Fruit fly (Drosophila melanogaster): ENCODE measurements around the gene Pgk.

Pgk gene

dm6 chr2L:2750337-2751084 is 2.4 kb downstream of the Pgk start (continued):
- peak; percentile 6 for TF ChIP-seq CG10669 (GFP tag; optimal IDR thresholded peaks at IDR 0.05)
- TF ChIP-seq Hr4 (GFP tag; optimal IDR thresholded peaks at IDR 0.05) = peak; percentile 56
- peak; percentile 35 for TF ChIP-seq CG1621 (tag; optimal IDR thresholded peaks at IDR 0.05)
- TF ChIP-seq Ets96B (tag; optimal IDR thresholded peaks at IDR 0.05) = peak; percentile 33
- TF ChIP-seq CG16779 (tag; optimal IDR thresholded peaks at IDR 0.05) = peak; percentile 58
- TF ChIP-seq CG6808 (GFP tag; optimal IDR thresholded peaks at IDR 0.05) = no peak
- peak; percentile 70 for TF ChIP-seq CG3919 (GFP tag; optimal IDR thresholded peaks at IDR 0.05)
- no peak for TF ChIP-seq CG7368 (GFP tag; optimal IDR thresholded peaks at IDR 0.05)
- TF ChIP-seq Eip93F (GFP tag; optimal IDR thresholded peaks at IDR 0.05) = no peak

DNA sequence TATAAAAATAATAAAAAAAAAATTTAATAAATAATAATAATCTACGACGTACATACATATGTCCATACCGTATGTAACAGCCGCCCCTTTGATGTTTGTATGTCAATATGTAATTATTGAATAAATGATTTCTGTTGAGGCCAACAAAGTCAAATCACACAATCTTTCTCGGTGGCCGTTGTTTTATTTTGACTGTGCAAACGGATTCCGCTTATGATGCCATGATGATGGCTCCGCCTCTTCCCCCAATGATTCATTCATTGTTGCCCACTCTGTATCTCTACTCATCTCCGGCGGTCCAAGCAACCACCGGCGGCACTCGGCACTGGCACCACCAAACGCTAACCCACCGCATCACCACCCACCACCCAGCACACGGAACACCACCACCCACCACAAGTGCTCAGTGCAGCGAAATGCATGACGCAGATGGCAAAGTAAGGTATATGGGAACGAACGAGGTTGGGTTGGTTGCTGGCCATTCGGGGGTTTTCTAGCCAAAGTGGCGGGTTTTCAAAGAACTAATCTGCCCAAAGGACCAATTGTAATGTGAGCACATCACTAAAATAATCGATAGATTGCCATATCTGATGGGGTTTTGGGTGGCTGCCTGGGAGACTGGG is 3.6 kb downstream of the Pgk start:
- no peak for TF ChIP-seq net (GFP tag; optimal IDR thresholded peaks at IDR 0.05)
- TF ChIP-seq esn (GFP tag; optimal IDR thresholded peaks at IDR 0.05) = no peak
- TF ChIP-seq CG7368 (GFP tag; optimal IDR thresholded peaks at IDR 0.05) = peak; percentile 52
- peak; percentile 5 for TF ChIP-seq Sox14 (GFP tag; optimal IDR thresholded peaks at IDR 0.05)
- TF ChIP-seq eg (GFP tag; IDR thresholded peaks at IDR 0.05) = no peak
- TF ChIP-seq CG32006 (GFP tag; optimal IDR thresholded peaks at IDR 0.05) = peak; percentile 45
- TF ChIP-seq CG8319 (GFP tag; optimal IDR thresholded peaks at IDR 0.05) = no peak
- no peak for TF ChIP-seq Lpt (GFP tag; optimal IDR thresholded peaks at IDR 0.05)
- peak; percentile 51 for TF ChIP-seq Eip78C (GFP tag)
- no peak for TF ChIP-seq CG10631 (GFP tag; optimal IDR thresholded peaks at IDR 0.05)
- peak; percentile 0 for TF ChIP-seq CG16779 (tag; optimal IDR thresholded peaks at IDR 0.05)
- peak; percentile 31 for TF ChIP-seq CG3919 (GFP tag; optimal IDR thresholded peaks at IDR 0.05)
- TF ChIP-seq fkh (GFP tag; optimal IDR thresholded peaks at IDR 0.05) = peak; percentile 62
- peak; percentile 82 for TF ChIP-seq svp (GFP tag)
- peak; percentile 0 for TF ChIP-seq CG1621 (tag; optimal IDR thresholded peaks at IDR 0.05)
- TF ChIP-seq lz (GFP tag; optimal IDR thresholded peaks at IDR 0.05) = peak; percentile 5
- TF ChIP-seq Blimp-1 (GFP tag; optimal IDR thresholded peaks at IDR 0.05) = no peak

DNA sequence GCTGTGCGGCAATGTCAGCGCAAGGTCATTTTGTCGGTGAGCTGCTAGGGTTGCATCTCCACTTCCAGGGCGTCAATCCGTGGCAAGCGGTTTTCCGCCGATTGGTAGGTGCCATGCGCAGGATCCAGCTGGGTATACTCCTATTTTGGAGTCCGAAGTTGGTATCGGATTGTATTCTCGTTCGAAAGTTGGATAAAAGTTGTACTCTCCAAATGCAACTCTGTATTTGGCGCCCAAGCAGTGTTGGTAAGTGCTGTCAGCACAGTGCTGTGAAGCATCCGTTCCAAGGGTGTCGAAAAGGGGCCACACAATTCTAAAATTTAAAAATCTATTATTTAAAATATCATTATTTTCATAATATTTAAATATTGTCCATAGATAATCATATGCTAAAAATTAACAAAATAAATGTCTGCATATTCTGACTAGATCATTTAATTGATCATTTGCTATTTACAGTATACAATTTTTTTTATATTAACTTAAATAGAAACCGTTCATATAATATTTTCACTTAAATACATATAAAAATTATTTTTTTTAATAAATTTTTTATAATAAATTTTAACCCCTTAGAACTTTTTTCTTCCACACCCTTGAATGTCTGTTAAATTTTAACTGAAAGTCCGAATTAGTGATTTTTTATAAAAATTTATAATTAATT is 4.3 kb downstream of the Pgk start:
- peak; percentile 89 for TF ChIP-seq CG8632 (GFP tag; optimal IDR thresholded peaks at IDR 0.05)
- no peak for TF ChIP-seq spab (GFP tag; optimal IDR thresholded peaks at IDR 0.05)
- peak; percentile 77 for TF ChIP-seq CG6808 (GFP tag; optimal IDR thresholded peaks at IDR 0.05)
- peak; percentile 77 for TF ChIP-seq CG11762 (GFP tag; optimal IDR thresholded peaks at IDR 0.05; ENCODE audit: insufficient read depth)
- TF ChIP-seq dsx (GFP tag; optimal IDR thresholded peaks at IDR 0.05; ENCODE audit: poor library complexity, severe bottlenecking) = peak; percentile 78
- no peak for TF ChIP-seq CG6276 (GFP tag; optimal IDR thresholded peaks at IDR 0.05)
- no peak for TF ChIP-seq Sox102F (GFP tag; optimal IDR thresholded peaks at IDR 0.05)
- TF ChIP-seq CG8319 (GFP tag; optimal IDR thresholded peaks at IDR 0.05) = peak; percentile 82
- TF ChIP-seq CG9139 (GFP tag; optimal IDR thresholded peaks at IDR 0.05) = no peak
- TF ChIP-seq CG15336 (GFP tag; IDR thresholded peaks at IDR 0.05) = peak; percentile 88; the same call in 1 of the 2 replicates
- TF ChIP-seq CG31627 (GFP tag; optimal IDR thresholded peaks at IDR 0.05) = peak; percentile 85
- no peak for TF ChIP-seq Hr38 (GFP tag; optimal IDR thresholded peaks at IDR 0.05)
- TF ChIP-seq Hr39 (GFP tag; optimal IDR thresholded peaks at IDR 0.05) = peak; percentile 88
- TF ChIP-seq ss (GFP tag; optimal IDR thresholded peaks at IDR 0.05) = peak in 1 of 2 experiments; percentile 87
- TF ChIP-seq CG3032 (tag; optimal IDR thresholded peaks at IDR 0.05) = peak; percentile 93
- TF ChIP-seq achi (GFP tag; optimal IDR thresholded peaks at IDR 0.05) = peak; percentile 86
- TF ChIP-seq cyc (GFP tag; optimal IDR thresholded peaks at IDR 0.05) = peak; percentile 85
- TF ChIP-seq CG11294 (GFP tag; IDR thresholded peaks at IDR 0.05) = peak; percentile 70
- TF ChIP-seq vri (GFP tag; optimal IDR thresholded peaks at IDR 0.05) = no peak
- TF ChIP-seq Ets21C (GFP tag; optimal IDR thresholded peaks at IDR 0.05) = no peak
- TF ChIP-seq Sox15 (GFP tag; optimal IDR thresholded peaks at IDR 0.05) = peak; percentile 79
- no peak for TF ChIP-seq Smox (GFP tag; optimal IDR thresholded peaks at IDR 0.05)
- TF ChIP-seq Eip75B (GFP tag; optimal IDR thresholded peaks at IDR 0.05) = no peak
- TF ChIP-seq CG34406 (GFP tag; optimal IDR thresholded peaks at IDR 0.05) = peak; percentile 85
- TF ChIP-seq lz (GFP tag; optimal IDR thresholded peaks at IDR 0.05) = peak; percentile 87
- peak; percentile 88 for TF ChIP-seq CG8119 (GFP tag; IDR thresholded peaks at IDR 0.05)
- TF ChIP-seq Lpt (GFP tag; optimal IDR thresholded peaks at IDR 0.05) = peak; percentile 77
- no peak for TF ChIP-seq net (GFP tag; optimal IDR thresholded peaks at IDR 0.05)

All from whole organism, prepupa.